Fruit fly (Drosophila melanogaster) whole organism, embryonic: ENCODE data around the gene CG16956.

Experiments used
- C15 ChIP-seq: fragments of 200-800 bp; sonication (Bioruptor generic); IDR thresholded peaks from 3 replicates; pipeline ENCODE4 v1.3.6; 2022; ENCODE audit warnings: missing biosample characterization, missing genetic modification characterization
- CG10274 ChIP-seq: fragments of 200-800 bp; sonication (Bioruptor generic); optimal IDR thresholded peaks from 3 replicates; lab custom pipeline; 2017; ENCODE audit warnings: missing biosample characterization, mild to moderate bottlenecking, missing genetic modification characterization
- CG11093 ChIP-seq: fragments of 200-800 bp; sonication (Bioruptor generic); IDR thresholded peaks from 3 replicates; pipeline ENCODE4 v1.3.6; 2022; ENCODE audit warnings: missing biosample characterization, missing genetic modification characterization
- CG11695 ChIP-seq: fragments of 200-800 bp; sonication (Bioruptor generic); IDR thresholded peaks from 3 replicates; pipeline ENCODE4 v1.3.6; 2022; ENCODE audit warnings: missing biosample characterization, missing genetic modification characterization
- CG12659 ChIP-seq: fragments of 200-800 bp; sonication (Bioruptor generic); optimal IDR thresholded peaks from 3 replicates; lab custom pipeline; 2017; ENCODE audit warnings: mild to moderate bottlenecking, missing biosample characterization, missing genetic modification reagents, missing genetic modification characterization
- CG12744 ChIP-seq: fragments of 200-800 bp; sonication (Bioruptor generic); optimal IDR thresholded peaks from 2 replicates; lab custom pipeline; 2016; ENCODE audit warnings: missing biosample characterization, missing genetic modification characterization
- CG16863 ChIP-seq: fragments of 200-800 bp; sonication (Bioruptor generic); optimal IDR thresholded peaks from 3 replicates; lab custom pipeline; 2016; ENCODE audit warnings: missing biosample characterization, missing genetic modification characterization
- CG18476 ChIP-seq: fragments of 200-800 bp; sonication (Bioruptor generic); optimal IDR thresholded peaks from 2 replicates; lab custom pipeline; 2016; ENCODE audit warnings: missing biosample characterization, mild to moderate bottlenecking, missing genetic modification characterization
- CG2875 ChIP-seq: fragments of 200-800 bp; sonication (Bioruptor generic); optimal IDR thresholded peaks from 2 replicates; lab custom pipeline; 2017; ENCODE audit warnings: missing biosample characterization, mild to moderate bottlenecking, missing genetic modification characterization, missing genetic modification reagents
- CG32772 ChIP-seq: fragments of 200-800 bp; sonication (Bioruptor generic); IDR thresholded peaks from 2 replicates; pipeline ENCODE4 v1.3.6; 2022; ENCODE audit warnings: missing biosample characterization, missing genetic modification characterization
- CG34224 ChIP-seq: fragments of 200-800 bp; sonication (Bioruptor generic); IDR thresholded peaks from 3 replicates; pipeline ENCODE4 v1.3.6; 2022; ENCODE audit warnings: missing biosample characterization, missing genetic modification characterization; ENCODE audit not compliant: partially characterized antibody
- CG3995 ChIP-seq: fragments of 200-800 bp; sonication (Bioruptor generic); optimal IDR thresholded peaks from 3 replicates; lab custom pipeline; 2016; ENCODE audit warnings: missing biosample characterization, missing genetic modification characterization
- CG4707 ChIP-seq: fragments of 200-800 bp; sonication (Bioruptor generic); optimal IDR thresholded peaks from 2 replicates; lab custom pipeline; 2018; ENCODE audit warnings: missing biosample characterization, mild to moderate bottlenecking, missing genetic modification characterization, moderate library complexity
- CG5245 ChIP-seq: fragments of 200-800 bp; sonication (Bioruptor generic); optimal IDR thresholded peaks from 3 replicates; lab custom pipeline; 2016; ENCODE audit warnings: missing biosample characterization, missing genetic modification characterization
- CG6175 ChIP-seq: fragments of 200-800 bp; sonication (Bioruptor generic); IDR thresholded peaks from 3 replicates; pipeline ENCODE4 v1.3.6; 2022; ENCODE audit warnings: missing biosample characterization, missing genetic modification characterization
- CG6791 ChIP-seq: fragments of 200-800 bp; sonication (Bioruptor generic); IDR thresholded peaks from 3 replicates; pipeline ENCODE4 v1.3.6; 2022; ENCODE audit warnings: missing biosample characterization, missing genetic modification characterization; ENCODE audit not compliant: partially characterized antibody
- CG9215 ChIP-seq: fragments of 200-800 bp; sonication (Bioruptor generic); IDR thresholded peaks from 2 replicates; pipeline ENCODE4 v1.3.6; 2022; ENCODE audit warnings: missing biosample characterization, missing genetic modification characterization
- Ets65A ChIP-seq: fragments of 200-800 bp; sonication (Bioruptor generic); peaks from one replicate; lab custom pipeline; 2016; ENCODE audit warnings: missing biosample characterization, missing genetic modification characterization
- Fer3 ChIP-seq: fragments of 200-800 bp; sonication (Bioruptor generic); optimal IDR thresholded peaks from 2 replicates; lab custom pipeline; 2018; ENCODE audit warnings: missing biosample characterization, mild to moderate bottlenecking, missing genetic modification characterization, moderate library complexity
- GATAe ChIP-seq: fragments of 200-800 bp; sonication (Bioruptor generic); conservative IDR thresholded peaks from 2 replicates; pipeline ENCODE4 v1.3.6; 2022; ENCODE audit warnings: missing biosample characterization, missing genetic modification characterization
- Hand ChIP-seq: fragments of 200-800 bp; sonication (Bioruptor generic); optimal IDR thresholded peaks from 2 replicates; lab custom pipeline; 2017; ENCODE audit warnings: mild to moderate bottlenecking, missing biosample characterization, missing genetic modification reagents, missing genetic modification characterization
- Hmx ChIP-seq: fragments of 200-800 bp; sonication (Bioruptor generic); optimal IDR thresholded peaks from 2 replicates; lab custom pipeline; 2016; ENCODE audit warnings: missing biosample characterization, missing genetic modification characterization
- NC2α ChIP-seq: fragments of 200-800 bp; sonication (Bioruptor generic); optimal IDR thresholded peaks from 2 replicates; lab custom pipeline; 2016; ENCODE audit warnings: missing biosample characterization, missing genetic modification characterization
- NFAT ChIP-seq: fragments of 200-800 bp; sonication (Bioruptor generic); IDR thresholded peaks from 2 replicates; pipeline ENCODE4 v1.3.6; 2022; ENCODE audit warnings: missing biosample characterization, missing genetic modification characterization
- Nf-YA ChIP-seq: fragments of 200-800 bp; sonication (Bioruptor generic); IDR thresholded peaks from 2 replicates; pipeline ENCODE4 v1.3.6; 2022; ENCODE audit warnings: missing biosample characterization, missing genetic modification characterization
- Ptx1 ChIP-seq: fragments of 200-800 bp; sonication (Bioruptor generic); IDR thresholded peaks from 2 replicates; pipeline ENCODE4 v1.3.6; 2022; ENCODE audit warnings: missing biosample characterization, missing genetic modification characterization
- Ravus ChIP-seq: fragments of 200-800 bp; sonication (Bioruptor generic); IDR thresholded peaks from 2 replicates; pipeline ENCODE4 v1.3.6; 2022; ENCODE audit warnings: missing biosample characterization, missing genetic modification characterization
- Usf ChIP-seq: fragments of 200-800 bp; sonication (Bioruptor generic); optimal IDR thresholded peaks from 2 replicates; lab custom pipeline; 2017; ENCODE audit warnings: missing genotype, missing biosample characterization, missing genetic modification characterization
- btn ChIP-seq: fragments of 200-800 bp; sonication (Bioruptor generic); optimal IDR thresholded peaks from 2 replicates; lab custom pipeline; 2016; ENCODE audit warnings: missing biosample characterization, missing genetic modification characterization
- cato ChIP-seq: fragments of 200-800 bp; sonication (Bioruptor generic); optimal IDR thresholded peaks from 2 replicates; lab custom pipeline; 2016; ENCODE audit warnings: missing biosample characterization, missing genetic modification characterization, borderline replicate concordance
- chif ChIP-seq, 2 experiments: fragments of 200-800 bp; sonication (Bioruptor generic); optimal IDR thresholded peaks; 3 replicates each; lab custom pipeline; 2016; ENCODE audit warnings: missing biosample characterization in 2 of 2, missing genetic modification characterization in 2 of 2
- chinmo ChIP-seq: fragments of 200-800 bp; sonication (Bioruptor generic); IDR thresholded peaks from 4 replicates; pipeline ENCODE4 v1.3.6; 2022; ENCODE audit warnings: missing biosample characterization, missing genetic modification characterization; ENCODE audit not compliant: partially characterized antibody
- chn ChIP-seq: fragments of 200-800 bp; sonication (Bioruptor generic); optimal IDR thresholded peaks from 2 replicates; lab custom pipeline; 2016; ENCODE audit warnings: missing biosample characterization, missing genetic modification characterization
- dpn ChIP-seq, 2 experiments: fragments of 200-800 bp; sonication (Bioruptor generic); optimal IDR thresholded peaks; 3 replicates each; lab custom pipeline; 2016; ENCODE audit warnings: missing biosample characterization in 2 of 2, missing genetic modification characterization in 2 of 2
- fd102C ChIP-seq: fragments of 200-800 bp; sonication (Bioruptor generic); optimal IDR thresholded peaks from 2 replicates; lab custom pipeline; 2018; ENCODE audit warnings: missing biosample characterization, mild to moderate bottlenecking, missing genetic modification characterization, moderate library complexity
- ftz-f1 ChIP-seq: fragments of 200-800 bp; sonication (Bioruptor generic); optimal IDR thresholded peaks from 2 replicates; lab custom pipeline; 2016; ENCODE audit warnings: missing biosample characterization, missing genetic modification characterization
- gcm ChIP-seq: fragments of 200-800 bp; sonication (Bioruptor generic); optimal IDR thresholded peaks from 2 replicates; lab custom pipeline; 2019; ENCODE audit warnings: missing biosample characterization, mild to moderate bottlenecking, missing genetic modification characterization, moderate library complexity
- hb ChIP-seq: fragments of 200-800 bp; sonication (Bioruptor generic); IDR thresholded peaks from 3 replicates; pipeline ENCODE4 v1.3.6; 2022; ENCODE audit warnings: missing biosample characterization, missing genetic modification characterization; ENCODE audit not compliant: partially characterized antibody
- jigr1 ChIP-seq: fragments of 200-800 bp; sonication (Bioruptor generic); IDR thresholded peaks from 3 replicates; pipeline ENCODE4 v1.3.6; 2022; ENCODE audit warnings: missing biosample characterization, missing genetic modification characterization
- ken ChIP-seq: fragments of 200-800 bp; sonication (Bioruptor generic); IDR thresholded peaks from 3 replicates; pipeline ENCODE4 v1.3.6; 2022; ENCODE audit warnings: missing biosample characterization, missing genetic modification characterization
- maf-S ChIP-seq: fragments of 200-800 bp; sonication (Bioruptor generic); optimal IDR thresholded peaks from 2 replicates; lab custom pipeline; 2016; ENCODE audit warnings: missing biosample characterization, missing genetic modification characterization
- nom ChIP-seq: fragments of 200-800 bp; sonication (Bioruptor generic); optimal IDR thresholded peaks from 2 replicates; lab custom pipeline; 2017; ENCODE audit warnings: missing biosample characterization, missing genetic modification characterization, mild to moderate bottlenecking, moderate library complexity, missing genetic modification reagents
- peb ChIP-seq: fragments of 200-800 bp; sonication (Bioruptor generic); IDR thresholded peaks from 2 replicates; pipeline ENCODE4 v1.3.6; 2022; ENCODE audit warnings: missing biosample characterization, missing genetic modification characterization
- prd ChIP-seq, 3 experiments: fragments of >200 bp in 2 of 3; fragments of 200-800 bp in 1 of 3; sonication (Bioruptor generic) in 1 of 3; optimal IDR thresholded peaks in 2 of 3; IDR thresholded peaks in 1 of 3; 2 replicates in 2 of 3; 3 replicates in 1 of 3; pipeline versions ENCODE4 v1.3.6 to Lab custom; 2017 to 2022; ENCODE audit warnings: missing biosample characterization in 1 of 3, missing genetic modification characterization in 1 of 3
- salm ChIP-seq: fragments of 200-800 bp; sonication (Bioruptor generic); optimal IDR thresholded peaks from 2 replicates; lab custom pipeline; 2018; ENCODE audit warnings: missing biosample characterization, mild to moderate bottlenecking, missing genetic modification characterization
- sens ChIP-seq: fragments of 200-800 bp; sonication (Bioruptor generic); peaks from one replicate; lab custom pipeline; 2016; ENCODE audit warnings: missing biosample characterization, missing genetic modification characterization
- shn ChIP-seq: fragments of 200-800 bp; sonication (Bioruptor generic); optimal IDR thresholded peaks from 3 replicates; lab custom pipeline; 2016; ENCODE audit warnings: missing biosample characterization, missing genetic modification characterization
- sug ChIP-seq: fragments of 200-800 bp; optimal IDR thresholded peaks from 2 replicates; lab custom pipeline; 2019; ENCODE audit warnings: missing biosample characterization, mild to moderate bottlenecking, missing genetic modification characterization, moderate library complexity
- tup ChIP-seq: fragments of 200-800 bp; sonication (Bioruptor generic); optimal IDR thresholded peaks from 2 replicates; lab custom pipeline; 2016; ENCODE audit warnings: missing biosample characterization, mild to moderate bottlenecking, missing genetic modification characterization, moderate library complexity
- usp ChIP-seq: fragments of >200 bp; optimal IDR thresholded peaks from 2 replicates; lab custom pipeline; 2017; ENCODE audit warnings: missing biosample characterization, missing genetic modification characterization
- vfl ChIP-seq: fragments of 200-800 bp; sonication (Bioruptor generic); optimal IDR thresholded peaks from 2 replicates; lab custom pipeline; 2016; ENCODE audit warnings: missing biosample characterization, missing genetic modification characterization

Gene CG16956

DNA sequence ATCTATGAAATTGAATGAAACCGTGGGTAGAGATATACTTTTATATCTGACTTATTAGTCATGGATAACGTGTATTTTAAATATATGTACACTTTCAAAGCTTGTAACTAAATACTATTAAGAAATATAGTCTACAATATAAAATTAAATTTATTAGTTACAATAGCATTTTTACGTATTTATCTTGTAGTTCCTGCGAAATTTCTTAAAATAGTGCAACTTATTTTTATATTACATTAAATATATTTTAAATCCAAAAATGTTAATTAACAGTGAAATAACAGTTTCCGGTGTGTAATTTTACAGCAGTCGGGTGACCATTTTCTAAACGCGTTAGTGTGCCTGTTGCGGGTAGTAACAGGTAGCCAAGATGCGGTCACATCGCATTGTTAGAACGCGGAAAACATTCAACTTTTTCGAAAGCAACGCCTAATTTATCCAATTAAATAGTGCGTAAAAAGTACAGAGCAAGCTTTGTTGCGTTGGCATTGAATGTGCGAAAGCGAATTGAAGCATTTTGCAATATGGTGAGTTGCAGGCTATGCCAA is 15.7 kb downstream of the CG16956 start, which contains the start of the genes CG10859 and CG7110 (continued):
- no peak for TF ChIP-seq prd (optimal IDR thresholded peaks at IDR 0.05; lab: Kevin White, UChicago)
- no peak for TF ChIP-seq prd (GFP tag; IDR thresholded peaks at IDR 0.05; lab: Robert Waterston, UW)
- no peak for TF ChIP-seq ftz-f1 (GFP tag; lab: Kevin White, UChicago)
- no peak for TF ChIP-seq CG5245 (GFP tag; lab: Kevin White, UChicago)
- TF ChIP-seq btn: no peak
- TF ChIP-seq Hand (GFP tag; lab: Kevin White, UChicago): no peak
- no peak for TF ChIP-seq CG10274 (GFP tag; lab: Kevin White, UChicago)
- TF ChIP-seq peb: no peak
- TF ChIP-seq Ets65A: peak; percentile 70
- no peak for TF ChIP-seq Usf (GFP tag; lab: Kevin White, UChicago)
- no peak for TF ChIP-seq GATAe (GFP tag; lab: Robert Waterston, UW)
- no peak for TF ChIP-seq usp (GFP tag; lab: Kevin White, UChicago)
- TF ChIP-seq Nf-YA: no peak
- peak; percentile 13 for TF ChIP-seq CG3995
- TF ChIP-seq gcm (GFP tag; lab: Kevin White, UChicago): peak; percentile 9
- TF ChIP-seq CG18476 (GFP tag; lab: Kevin White, UChicago): no peak
- TF ChIP-seq sens (GFP tag; lab: Kevin White, UChicago): peak; percentile 21
- no peak for TF ChIP-seq Ptx1
- no peak for TF ChIP-seq CG12744 (GFP tag; lab: Kevin White, UChicago)
- peak; percentile 63 for TF ChIP-seq Fer3 (tag; lab: Kevin White, UChicago)
- TF ChIP-seq shn: no peak
- TF ChIP-seq CG6791 (GFP tag; lab: Robert Waterston, UW): no peak
- no peak for TF ChIP-seq hb
- TF ChIP-seq fd102C: peak; percentile 7
- TF ChIP-seq Ravus (GFP tag; lab: Robert Waterston, UW): no peak
- no peak for TF ChIP-seq CG16863 (GFP tag; lab: Kevin White, UChicago)
- TF ChIP-seq salm (tag; lab: Kevin White, UChicago): peak; percentile 24
- TF ChIP-seq maf-S (GFP tag; lab: Kevin White, UChicago): no peak
- peak; percentile 30 for TF ChIP-seq nom (GFP tag; lab: Kevin White, UChicago)
- no peak for TF ChIP-seq jigr1 (GFP tag; lab: Robert Waterston, UW)
- no peak for TF ChIP-seq Hmx
- no peak for TF ChIP-seq tup
- no peak for TF ChIP-seq CG34224 (GFP tag; lab: Robert Waterston, UW)
- TF ChIP-seq CG6175 (GFP tag; lab: Robert Waterston, UW): no peak
- no peak for TF ChIP-seq cato (GFP tag; lab: Kevin White, UChicago)
- no peak for TF ChIP-seq C15 (GFP tag; lab: Robert Waterston, UW)
- no peak for TF ChIP-seq chif (GFP tag; optimal IDR thresholded peaks at IDR 0.05; lab: Kevin White, UChicago)
- peak; percentile 80 for TF ChIP-seq CG12659
- no peak for TF ChIP-seq chn (GFP tag; lab: Kevin White, UChicago)
- TF ChIP-seq chinmo (GFP tag; lab: Robert Waterston, UW): no peak
- no peak for TF ChIP-seq CG9215 (GFP tag; lab: Robert Waterston, UW)
- TF ChIP-seq ken: no peak
- TF ChIP-seq NC2α: no peak
- TF ChIP-seq CG4707 (GFP tag; lab: Kevin White, UChicago): peak; percentile 43
- no peak for TF ChIP-seq CG11093 (GFP tag; lab: Robert Waterston, UW)
- TF ChIP-seq dpn (GFP tag; optimal IDR thresholded peaks at IDR 0.05; lab: Kevin White, UChicago): no peak
- TF ChIP-seq vfl (GFP tag; lab: Kevin White, UChicago): no peak
- peak; percentile 48 for TF ChIP-seq sug
- TF ChIP-seq CG2875: peak; percentile 26
- TF ChIP-seq NFAT (GFP tag; lab: Robert Waterston, UW): no peak; the same call in 1 of the 2 replicates
- no peak for TF ChIP-seq CG32772 (GFP tag; lab: Robert Waterston, UW)
- no peak for TF ChIP-seq CG11695
